Fruit fly (Drosophila melanogaster) whole organism, adult: ENCODE data around the gene yellow-h.

Experiments
- CG11617 ChIP-seq: fragments of 200-800 bp; sonication (Bioruptor generic); optimal IDR thresholded peaks from 2 replicates; lab custom pipeline; 2017; ENCODE audit warnings: mild to moderate bottlenecking, missing biosample characterization, missing genetic modification reagents, missing genetic modification characterization
- CG12768 ChIP-seq: fragments of 200-800 bp; sonication (Bioruptor generic); optimal IDR thresholded peaks from 2 replicates; lab custom pipeline; 2017; ENCODE audit warnings: missing biosample characterization, missing genetic modification characterization, mild to moderate bottlenecking, moderate library complexity, missing genetic modification reagents
- CG14711 ChIP-seq: fragments of 200-800 bp; sonication (Bioruptor generic); optimal IDR thresholded peaks from 2 replicates; lab custom pipeline; 2018; ENCODE audit warnings: missing biosample characterization, mild to moderate bottlenecking, missing genetic modification characterization, moderate library complexity
- CG1620 ChIP-seq: fragments of 200-800 bp; sonication (Bioruptor generic); optimal IDR thresholded peaks from 2 replicates; lab custom pipeline; 2016; ENCODE audit warnings: missing biosample characterization, missing genetic modification characterization
- CG33017 ChIP-seq: fragments of 200-800 bp; sonication (Bioruptor generic); optimal IDR thresholded peaks from 2 replicates; lab custom pipeline; 2018; ENCODE audit warnings: missing biosample characterization, mild to moderate bottlenecking, missing genetic modification characterization, moderate library complexity
- CG5204 ChIP-seq: fragments of 200-800 bp; sonication (Bioruptor generic); optimal IDR thresholded peaks from 2 replicates; lab custom pipeline; 2016; ENCODE audit warnings: missing biosample characterization, missing genetic modification characterization
- CG7045 ChIP-seq: fragments of 200-800 bp; sonication (Bioruptor generic); optimal IDR thresholded peaks from 2 replicates; lab custom pipeline; 2017; ENCODE audit warnings: missing biosample characterization, mild to moderate bottlenecking, missing genetic modification characterization
- CG7101 ChIP-seq: fragments of 200-800 bp; sonication (Bioruptor generic); optimal IDR thresholded peaks from 2 replicates; lab custom pipeline; 2018; ENCODE audit warnings: missing biosample characterization, mild to moderate bottlenecking, missing genetic modification characterization, moderate library complexity
- Clk ChIP-seq: fragments of 200-800 bp; sonication (Bioruptor generic); optimal IDR thresholded peaks from 2 replicates; lab custom pipeline; 2017; ENCODE audit warnings: missing biosample characterization, missing genetic modification characterization
- Crg-1 ChIP-seq: fragments of 200-800 bp; sonication (Bioruptor generic); optimal IDR thresholded peaks from 2 replicates; lab custom pipeline; 2016; ENCODE audit warnings: missing biosample characterization, missing genetic modification characterization
- Hr96 ChIP-seq: fragments of 200-800 bp; sonication (Bioruptor generic); optimal IDR thresholded peaks from 2 replicates; lab custom pipeline; 2016; ENCODE audit warnings: missing biosample characterization, missing genetic modification characterization
- Mnt ChIP-seq: fragments of 200-800 bp; sonication (Bioruptor generic); optimal IDR thresholded peaks from 2 replicates; lab custom pipeline; 2016; ENCODE audit warnings: missing biosample characterization, mild to moderate bottlenecking, missing genetic modification characterization
- bab1 ChIP-seq: fragments of 200-800 bp; sonication (Bioruptor generic); optimal IDR thresholded peaks from 3 replicates; lab custom pipeline; 2019; ENCODE audit warnings: missing biosample characterization, mild to moderate bottlenecking, missing genetic modification characterization, moderate library complexity
- cic ChIP-seq: fragments of 200-800 bp; sonication (Bioruptor generic); optimal IDR thresholded peaks from 2 replicates; lab custom pipeline; 2017; ENCODE audit warnings: missing biosample characterization, mild to moderate bottlenecking, missing genetic modification characterization, moderate library complexity
- cnc ChIP-seq, 2 experiments: fragments of >200 bp; optimal IDR thresholded peaks; 2 replicates each; lab custom pipeline; 2017
- kay ChIP-seq: fragments of 200-800 bp; sonication (Bioruptor generic); peaks from one replicate; lab custom pipeline; 2016; ENCODE audit warnings: missing biosample characterization, missing genetic modification characterization, borderline replicate concordance
- ovo ChIP-seq: fragments of 200-800 bp; sonication (Bioruptor generic); optimal IDR thresholded peaks from 2 replicates; lab custom pipeline; 2016; ENCODE audit warnings: missing biosample characterization, missing genetic modification characterization
- pad ChIP-seq: fragments of 200-800 bp; sonication (Bioruptor generic); optimal IDR thresholded peaks from 3 replicates; lab custom pipeline; 2017; ENCODE audit warnings: missing biosample characterization, missing genetic modification characterization, mild to moderate bottlenecking, moderate library complexity, missing genetic modification reagents
- tj ChIP-seq: fragments of 200-800 bp; sonication (Bioruptor generic); optimal IDR thresholded peaks from 3 replicates; lab custom pipeline; 2017; ENCODE audit warnings: missing biosample characterization, mild to moderate bottlenecking, missing genetic modification characterization, moderate library complexity
- toe ChIP-seq: fragments of 200-800 bp; sonication (Bioruptor generic); optimal IDR thresholded peaks from 2 replicates; lab custom pipeline; 2016; ENCODE audit warnings: missing biosample characterization, missing genetic modification characterization

The yellow-h gene

DNA sequence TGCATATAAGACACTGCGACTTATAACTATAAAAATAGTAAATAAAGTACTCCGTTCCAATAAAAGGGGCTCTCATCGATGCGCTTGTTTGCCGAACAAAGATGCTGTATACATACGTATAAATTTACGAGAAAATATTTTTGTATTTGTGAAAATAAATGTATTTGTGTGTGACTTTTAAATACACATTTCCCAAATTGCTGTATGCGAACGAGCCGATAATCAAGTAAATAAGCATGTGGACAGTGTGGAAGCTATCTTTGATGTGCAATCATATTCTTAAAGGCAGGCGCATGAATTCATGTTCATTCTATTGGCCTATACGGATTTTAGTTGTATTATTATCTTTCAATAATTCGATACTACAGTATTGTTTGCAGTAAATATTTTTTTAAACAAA, 3.5 kb downstream of the yellow-h start:
- no peak for TF ChIP-seq CG12768 (GFP tag; lab: Kevin White, UChicago)
- TF ChIP-seq Crg-1 (GFP tag; lab: Kevin White, UChicago), result no peak
- no peak for TF ChIP-seq CG11617 (GFP tag; lab: Kevin White, UChicago)
- no peak for TF ChIP-seq cic
- TF ChIP-seq bab1 (GFP tag; lab: Kevin White, UChicago), result no peak
- no peak for TF ChIP-seq CG14711
- no peak for TF ChIP-seq Hr96 (GFP tag; lab: Kevin White, UChicago)
- TF ChIP-seq kay (GFP tag; lab: Kevin White, UChicago), result no peak
- TF ChIP-seq CG5204 (GFP tag; lab: Kevin White, UChicago), result no peak
- no peak for TF ChIP-seq CG7045 (GFP tag; lab: Kevin White, UChicago)

DNA sequence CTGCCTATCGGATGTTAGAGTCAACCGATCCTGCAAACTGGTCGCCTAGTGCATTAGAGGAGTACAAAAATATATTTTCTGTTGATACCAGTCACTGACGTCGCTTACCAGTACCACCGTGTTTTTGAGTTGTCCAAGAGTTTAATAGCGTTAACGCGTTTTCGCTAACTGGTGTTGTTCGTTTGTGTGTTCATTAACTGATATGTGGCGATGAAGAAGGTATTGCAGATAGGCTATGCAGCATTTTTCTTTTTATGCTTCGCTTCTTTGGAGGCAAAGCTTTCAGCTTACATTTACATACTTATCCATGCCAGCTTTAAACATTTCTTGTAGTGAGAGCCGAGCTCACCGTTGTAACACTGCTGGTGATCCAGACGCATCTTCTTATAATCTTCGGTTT, 10.7 kb downstream of the yellow-h start:
- no peak for TF ChIP-seq Mnt (GFP tag; lab: Kevin White, UChicago)
- TF ChIP-seq kay (GFP tag; lab: Kevin White, UChicago), result peak; percentile 20
- TF ChIP-seq CG7101, result no peak
- TF ChIP-seq cic, result no peak
- no peak for TF ChIP-seq CG14711

DNA sequence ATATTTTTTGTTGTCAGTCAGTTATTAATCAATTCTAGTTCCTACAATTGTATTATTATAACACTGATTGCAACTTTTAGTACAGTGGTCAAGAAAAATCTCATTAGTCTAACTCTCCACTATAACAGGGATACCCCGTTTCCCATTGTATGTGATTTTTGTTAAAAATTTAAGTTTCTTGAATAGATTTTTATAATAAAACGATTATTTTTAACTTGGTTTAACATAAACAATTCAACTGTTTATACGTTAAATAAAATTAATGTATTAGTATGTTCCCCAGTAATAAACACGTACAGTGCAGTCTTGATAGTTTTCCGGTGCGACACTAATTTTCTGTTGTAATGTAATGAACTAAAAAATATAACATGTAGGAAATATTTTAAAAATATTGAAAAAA, 13.1 kb downstream of the yellow-h start:
- no peak for TF ChIP-seq cic
- TF ChIP-seq kay (GFP tag; lab: Kevin White, UChicago), result peak; percentile 91

DNA sequence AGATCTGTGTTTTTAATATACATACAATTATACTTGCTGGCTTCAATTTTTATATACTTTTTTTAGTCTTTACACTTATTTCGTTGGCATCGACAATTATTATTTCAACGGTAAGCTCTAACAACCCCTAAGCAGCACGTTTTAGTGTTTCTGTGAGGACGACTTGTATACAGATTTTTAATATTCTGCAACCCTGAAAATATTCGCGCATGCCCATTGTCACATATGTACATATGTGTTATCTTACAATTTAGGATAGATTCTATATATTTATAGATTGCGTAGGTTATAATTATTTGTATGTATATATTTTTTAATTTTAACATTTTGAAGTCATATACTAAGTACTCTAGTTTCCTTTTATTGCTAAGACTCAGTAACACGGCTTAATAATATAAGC, 25.5 kb downstream of the yellow-h start, which contains the start of gene dpr7:
TSS of gene dpr7 (minus strand) at position 154 of the 400 bp plus-strand sequence.
- TF ChIP-seq CG1620 (GFP tag; lab: Kevin White, UChicago) (no peak), CG7101 (no peak), bab1 (GFP tag; lab: Kevin White, UChicago) (no peak), Clk (GFP tag; lab: Kevin White, UChicago) (no peak), CG7045 (GFP tag; lab: Kevin White, UChicago) (no peak), ovo (GFP tag; lab: Kevin White, UChicago) (no peak), CG14711 (no peak), CG5204 (GFP tag; lab: Kevin White, UChicago) (no peak), cic (no peak), Mnt (GFP tag; lab: Kevin White, UChicago) (no peak), tj (GFP tag; lab: Kevin White, UChicago) (no peak), kay (GFP tag; lab: Kevin White, UChicago) (no peak), pad (no peak), toe (GFP tag; lab: Kevin White, UChicago) (no peak), cnc (optimal IDR thresholded peaks at IDR 0.05; lab: Kevin White, UChicago) (no peak), Crg-1 (GFP tag; lab: Kevin White, UChicago) (no peak), CG12768 (GFP tag; lab: Kevin White, UChicago) (no peak), Hr96 (GFP tag; lab: Kevin White, UChicago) (no peak), CG33017 (tag; lab: Kevin White, UChicago) (no peak), CG11617 (GFP tag; lab: Kevin White, UChicago) (no peak)

DNA sequence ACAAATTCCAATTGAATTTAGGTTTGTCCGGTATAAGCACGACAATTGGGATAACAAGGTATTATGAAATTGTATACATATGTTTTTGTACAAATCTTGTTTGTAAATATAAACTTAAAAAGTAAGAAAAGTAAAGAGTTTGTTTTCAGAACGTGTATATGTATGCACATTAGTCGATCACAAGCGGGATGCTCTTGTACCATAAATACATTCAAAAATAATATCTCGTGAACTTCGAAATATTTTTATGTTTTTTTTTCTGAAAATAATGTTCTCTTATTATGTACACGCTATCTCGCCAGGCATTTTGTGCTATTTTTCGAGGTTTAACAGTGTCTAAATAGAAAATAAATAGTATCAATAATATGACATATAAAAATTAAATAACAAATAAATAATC, 27.0 kb downstream of the yellow-h start, which contains the start of gene RhoGAP102A:
TSS of gene RhoGAP102A (plus strand) at position 301 of the 400 bp plus-strand sequence.
- TF ChIP-seq toe (GFP tag; lab: Kevin White, UChicago) (no peak), CG7101 (no peak), CG7045 (GFP tag; lab: Kevin White, UChicago) (no peak), CG14711 (no peak), Clk (GFP tag; lab: Kevin White, UChicago) (no peak), CG5204 (GFP tag; lab: Kevin White, UChicago) (no peak), Hr96 (GFP tag; lab: Kevin White, UChicago) (no peak), CG1620 (GFP tag; lab: Kevin White, UChicago) (no peak)

DNA sequence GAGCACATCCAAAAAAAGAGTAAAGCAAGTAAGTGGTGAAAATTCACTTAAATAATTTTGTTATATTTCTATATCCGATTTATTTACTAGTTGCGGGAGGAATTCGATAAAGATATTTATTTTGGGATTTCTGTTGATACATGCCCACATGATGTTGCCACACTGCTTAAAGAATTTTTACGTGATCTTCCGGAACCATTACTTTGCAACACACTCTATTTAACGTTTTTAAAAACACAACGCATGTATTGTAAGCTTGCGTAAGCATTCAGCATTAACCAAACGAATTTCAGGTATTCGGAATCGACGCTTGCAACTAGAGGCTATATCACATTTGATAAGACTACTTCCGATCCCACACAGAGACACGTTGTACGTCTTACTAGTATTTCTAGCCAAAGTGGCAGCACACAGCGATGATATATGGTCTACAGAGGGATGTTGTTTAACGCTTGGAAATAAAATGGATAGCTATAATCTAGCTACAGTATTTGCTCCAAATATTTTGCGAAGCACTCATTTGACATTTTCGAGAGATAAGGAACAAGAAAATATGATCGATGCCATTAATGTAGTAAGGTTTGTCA, 33.9 kb downstream of the yellow-h start:
- TF ChIP-seq kay (GFP tag; lab: Kevin White, UChicago) (peak; percentile 57), toe (GFP tag; lab: Kevin White, UChicago) (no peak)

DNA sequence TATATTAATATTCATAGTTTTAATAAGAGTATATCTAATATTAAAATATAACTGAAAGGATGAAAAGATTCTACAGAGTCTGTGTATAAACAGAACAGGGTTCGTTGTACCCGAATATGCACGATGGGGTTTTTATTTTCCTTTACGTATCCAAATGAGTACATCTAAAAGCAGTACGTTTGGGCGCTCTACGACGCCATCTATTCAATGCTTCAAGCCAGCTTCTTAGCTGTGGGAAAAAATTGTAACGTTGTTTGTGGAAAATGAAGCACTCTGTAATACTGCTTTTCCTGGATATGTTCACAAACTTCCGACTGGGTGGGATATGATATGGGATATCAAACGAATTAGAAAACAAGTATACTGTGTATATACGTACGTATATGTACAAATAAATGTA, 47.0 kb downstream of the yellow-h start:
- TF ChIP-seq cnc (optimal IDR thresholded peaks at IDR 0.05; lab: Kevin White, UChicago), result no peak

DNA sequence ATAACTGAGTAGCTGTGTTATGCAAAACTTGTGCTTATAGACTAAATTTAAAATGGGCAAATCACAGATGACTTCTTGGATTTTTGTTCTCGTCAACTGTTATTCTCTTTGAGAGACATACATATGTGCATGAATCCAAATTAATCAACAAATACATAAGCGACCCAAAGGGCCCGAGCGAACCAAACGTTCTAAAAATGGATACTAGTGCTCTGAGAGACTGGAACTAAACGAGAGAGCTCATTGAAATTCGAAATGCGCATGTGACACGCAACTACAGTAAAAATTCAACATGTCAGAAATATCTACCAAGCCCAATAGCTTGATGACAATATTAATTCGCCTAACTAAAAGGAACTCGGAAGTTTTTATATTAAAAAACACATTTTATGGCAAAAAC, 48.6 kb downstream of the yellow-h start, which contains the start of gene NfI:
TSS of gene NfI (minus strand) at position 45 of the 400 bp plus-strand sequence.
- TF ChIP-seq ovo (GFP tag; lab: Kevin White, UChicago), result no peak
- TF ChIP-seq CG1620 (GFP tag; lab: Kevin White, UChicago), result no peak
- no peak for TF ChIP-seq CG7101
- TF ChIP-seq cnc (optimal IDR thresholded peaks at IDR 0.05; lab: Kevin White, UChicago), result no peak
- TF ChIP-seq CG11617 (GFP tag; lab: Kevin White, UChicago), result no peak
- TF ChIP-seq CG5204 (GFP tag; lab: Kevin White, UChicago), result no peak
- no peak for TF ChIP-seq CG33017 (tag; lab: Kevin White, UChicago)
- no peak for TF ChIP-seq Hr96 (GFP tag; lab: Kevin White, UChicago)
- no peak for TF ChIP-seq Crg-1 (GFP tag; lab: Kevin White, UChicago)
- TF ChIP-seq toe (GFP tag; lab: Kevin White, UChicago), result no peak
- TF ChIP-seq cic, result no peak
- TF ChIP-seq Mnt (GFP tag; lab: Kevin White, UChicago), result no peak
- TF ChIP-seq bab1 (GFP tag; lab: Kevin White, UChicago), result no peak
- no peak for TF ChIP-seq Clk (GFP tag; lab: Kevin White, UChicago)
- no peak for TF ChIP-seq CG7045 (GFP tag; lab: Kevin White, UChicago)
- TF ChIP-seq tj (GFP tag; lab: Kevin White, UChicago), result no peak
